Fruit fly (Drosophila melanogaster): ENCODE data around the gene CG3165.

CG3165 gene

dm6 chr2L:2956358-2956757, 20.6 kb upstream of the CG3165 start:
- TF ChIP-seq Snoo (tag; optimal IDR thresholded peaks at IDR 0.05) = no peak
- TF ChIP-seq gl (tag; optimal IDR thresholded peaks at IDR 0.05) = no peak
- TF ChIP-seq CG34367 (tag; optimal IDR thresholded peaks at IDR 0.05) = peak; percentile 57
- peak; percentile 74 for TF ChIP-seq CG8159 (tag; optimal IDR thresholded peaks at IDR 0.05)
- TF ChIP-seq CG9948 (tag; optimal IDR thresholded peaks at IDR 0.05) = peak; percentile 67
- TF ChIP-seq CG10348 (GFP tag; IDR thresholded peaks at IDR 0.05) = no peak
- no peak for TF ChIP-seq Ets98B (GFP tag; IDR thresholded peaks at IDR 0.05)
- peak; percentile 1 for TF ChIP-seq D1 (tag; optimal IDR thresholded peaks at IDR 0.05)
- TF ChIP-seq rn (GFP tag; IDR thresholded peaks at IDR 0.05) = no peak
- TF ChIP-seq CG17806 (tag; optimal IDR thresholded peaks at IDR 0.05) = peak; percentile 52
- peak; percentile 62 for TF ChIP-seq CG15710 (tag; optimal IDR thresholded peaks at IDR 0.05)
- no peak for TF ChIP-seq CG13204 (GFP tag; optimal IDR thresholded peaks at IDR 0.05)
- 0 out of 3 replicates have a peak, but pooled peaks have one; percentile 28 for TF ChIP-seq fd96Ca (GFP tag; IDR thresholded peaks at IDR 0.05)
- peak; percentile 77 for TF ChIP-seq CG14655 (GFP tag; optimal IDR thresholded peaks at IDR 0.05)
- peak; percentile 65 for TF ChIP-seq CG8301 (tag; optimal IDR thresholded peaks at IDR 0.05)
- peak; percentile 56 for TF ChIP-seq Pif1A (GFP tag; optimal IDR thresholded peaks at IDR 0.05)

dm6 chr2L:2956992-2957391, 19.9 kb upstream of the CG3165 start:
- TF ChIP-seq gl (tag; optimal IDR thresholded peaks at IDR 0.05) (no peak), CG14655 (GFP tag; optimal IDR thresholded peaks at IDR 0.05) (no peak), fd96Ca (GFP tag; IDR thresholded peaks at IDR 0.05) (no peak), rn (GFP tag; IDR thresholded peaks at IDR 0.05) (no peak), EcR (GFP tag; optimal IDR thresholded peaks at IDR 0.05) (no peak), CG15710 (tag; optimal IDR thresholded peaks at IDR 0.05) (no peak), CG12605 (GFP tag; IDR thresholded peaks at IDR 0.05) (no peak), CG17806 (tag; optimal IDR thresholded peaks at IDR 0.05) (no peak), Pif1B (GFP tag; optimal IDR thresholded peaks at IDR 0.05) (no peak), CG13204 (GFP tag; optimal IDR thresholded peaks at IDR 0.05) (no peak), CG8301 (tag; optimal IDR thresholded peaks at IDR 0.05) (no peak), CG9948 (tag; optimal IDR thresholded peaks at IDR 0.05) (no peak), CG8159 (tag; optimal IDR thresholded peaks at IDR 0.05) (no peak), Ets98B (GFP tag; IDR thresholded peaks at IDR 0.05) (no peak), CG10348 (GFP tag; IDR thresholded peaks at IDR 0.05) (no peak), Snoo (tag; optimal IDR thresholded peaks at IDR 0.05) (no peak), Pif1A (GFP tag; optimal IDR thresholded peaks at IDR 0.05) (no peak), CG4496 (GFP tag; IDR thresholded peaks at IDR 0.05) (no peak)

dm6 chr2L:2957547-2958174, 19.3 kb upstream of the CG3165 start:
- TF ChIP-seq CG10348 (GFP tag; IDR thresholded peaks at IDR 0.05) (peak; percentile 77), Pif1B (GFP tag; optimal IDR thresholded peaks at IDR 0.05) (peak; percentile 82), rn (GFP tag; IDR thresholded peaks at IDR 0.05) (peak; percentile 77), Pif1A (GFP tag; optimal IDR thresholded peaks at IDR 0.05) (peak; percentile 89), CG4496 (GFP tag; IDR thresholded peaks at IDR 0.05) (peak; percentile 86), fd96Ca (GFP tag; IDR thresholded peaks at IDR 0.05) (peak; percentile 85), CG34367 (tag; optimal IDR thresholded peaks at IDR 0.05) (peak; percentile 74), D1 (tag; optimal IDR thresholded peaks at IDR 0.05) (peak; percentile 34), gl (tag; optimal IDR thresholded peaks at IDR 0.05) (peak; percentile 14), EcR (GFP tag; optimal IDR thresholded peaks at IDR 0.05) (no peak), Snoo (tag; optimal IDR thresholded peaks at IDR 0.05) (peak; percentile 94), Ets98B (GFP tag; IDR thresholded peaks at IDR 0.05) (peak; percentile 80), CG12605 (GFP tag; IDR thresholded peaks at IDR 0.05) (peak; percentile 54), CG15710 (tag; optimal IDR thresholded peaks at IDR 0.05) (peak; percentile 91), CG9948 (tag; optimal IDR thresholded peaks at IDR 0.05) (peak; percentile 87), CG13204 (GFP tag; optimal IDR thresholded peaks at IDR 0.05) (peak; percentile 48), CG17806 (tag; optimal IDR thresholded peaks at IDR 0.05) (peak; percentile 84), CG14655 (GFP tag; optimal IDR thresholded peaks at IDR 0.05) (peak; percentile 92), CG32121 (GFP tag; IDR thresholded peaks at IDR 0.05) (peak; percentile 83), CG8159 (tag; optimal IDR thresholded peaks at IDR 0.05) (peak; percentile 93), CG8301 (tag; optimal IDR thresholded peaks at IDR 0.05) (peak; percentile 80)

- TF ChIP-seq CG10348 (GFP tag; IDR thresholded peaks at IDR 0.05) (no peak), CG15710 (tag; optimal IDR thresholded peaks at IDR 0.05) (no peak), Pif1B (GFP tag; optimal IDR thresholded peaks at IDR 0.05) (no peak), CG13204 (GFP tag; optimal IDR thresholded peaks at IDR 0.05) (no peak), Ets98B (GFP tag; IDR thresholded peaks at IDR 0.05) (no peak), CG17806 (tag; optimal IDR thresholded peaks at IDR 0.05) (no peak), CG4496 (GFP tag; IDR thresholded peaks at IDR 0.05) (no peak; the same call in 2 of the 3 replicates), CG32121 (GFP tag; IDR thresholded peaks at IDR 0.05) (no peak), CG9948 (tag; optimal IDR thresholded peaks at IDR 0.05) (no peak), CG34367 (tag; optimal IDR thresholded peaks at IDR 0.05) (no peak), CG8159 (tag; optimal IDR thresholded peaks at IDR 0.05) (no peak), CG14655 (GFP tag; optimal IDR thresholded peaks at IDR 0.05) (no peak), Snoo (tag; optimal IDR thresholded peaks at IDR 0.05) (no peak), CG12605 (GFP tag; IDR thresholded peaks at IDR 0.05) (no peak), fd96Ca (GFP tag; IDR thresholded peaks at IDR 0.05) (no peak), Pif1A (GFP tag; optimal IDR thresholded peaks at IDR 0.05) (no peak), rn (GFP tag; IDR thresholded peaks at IDR 0.05) (no peak), CG8301 (tag; optimal IDR thresholded peaks at IDR 0.05) (no peak)
These were observed 18.1 kb upstream of the CG3165 start for dm6 chr2L:2958858-2959257.

- no peak for TF ChIP-seq Pif1A (GFP tag; optimal IDR thresholded peaks at IDR 0.05)
- no peak for TF ChIP-seq CG10348 (GFP tag; IDR thresholded peaks at IDR 0.05)
- TF ChIP-seq CG8301 (tag; optimal IDR thresholded peaks at IDR 0.05) = no peak
- no peak for TF ChIP-seq CG12605 (GFP tag; IDR thresholded peaks at IDR 0.05)
- TF ChIP-seq gl (tag; optimal IDR thresholded peaks at IDR 0.05) = no peak
These were observed 10.0 kb upstream of the CG3165 start for dm6 chr2L:2966917-2967316.
